Fruit fly (Drosophila melanogaster): ENCODE results near the gene TTLL15.
A peak's percentile ranks its signal among the peaks of the same experiment; 100 is the strongest.

Gene TTLL15

DNA sequence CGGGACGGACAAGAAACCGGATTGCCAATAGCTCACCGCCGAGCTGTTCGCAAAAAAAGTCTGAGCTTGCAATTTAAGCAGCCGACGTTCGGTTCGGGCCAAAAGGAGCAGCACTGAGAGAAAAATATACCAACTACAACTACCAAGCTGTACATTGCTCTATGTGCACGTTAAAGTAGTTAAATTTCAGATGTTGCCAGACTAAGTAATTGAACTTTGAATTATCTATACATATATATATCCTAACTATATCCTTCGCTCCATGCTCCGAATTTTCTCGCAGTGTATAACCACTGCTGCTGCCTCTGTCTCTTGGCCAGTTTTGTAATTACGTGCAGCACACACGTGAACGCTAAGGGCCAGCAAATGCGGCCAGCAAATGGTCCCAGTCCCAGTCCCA is 19.8 kb downstream of the TTLL15 start (continued):
- TF ChIP-seq Hr78 (GFP tag; optimal IDR thresholded peaks at IDR 0.05): no peak
- peak; percentile 92 for TF ChIP-seq woc (GFP tag; optimal IDR thresholded peaks at IDR 0.05)
- TF ChIP-seq foxo (GFP tag; optimal IDR thresholded peaks at IDR 0.05): peak; percentile 67 to 97
- TF ChIP-seq GATAd (GFP tag; optimal IDR thresholded peaks at IDR 0.05): no peak
- no peak for TF ChIP-seq sv (GFP tag; optimal IDR thresholded peaks at IDR 0.05)
- peak; percentile 96 for TF ChIP-seq OdsH (GFP tag; optimal IDR thresholded peaks at IDR 0.05)
- TF ChIP-seq Sp1 (GFP tag; optimal IDR thresholded peaks at IDR 0.05): peak; percentile 97
- peak; percentile 79 for TF ChIP-seq Jra (GFP tag; optimal IDR thresholded peaks at IDR 0.05)
- TF ChIP-seq HLH106 (tag; optimal IDR thresholded peaks at IDR 0.05): peak; percentile 96
- peak; percentile 89 for TF ChIP-seq CrebA (GFP tag; optimal IDR thresholded peaks at IDR 0.05; ENCODE audit: borderline replicate concordance)
- no peak for TF ChIP-seq Mio (GFP tag; optimal IDR thresholded peaks at IDR 0.05)
- peak; percentile 95 for TF ChIP-seq sage (GFP tag; optimal IDR thresholded peaks at IDR 0.05)

DNA sequence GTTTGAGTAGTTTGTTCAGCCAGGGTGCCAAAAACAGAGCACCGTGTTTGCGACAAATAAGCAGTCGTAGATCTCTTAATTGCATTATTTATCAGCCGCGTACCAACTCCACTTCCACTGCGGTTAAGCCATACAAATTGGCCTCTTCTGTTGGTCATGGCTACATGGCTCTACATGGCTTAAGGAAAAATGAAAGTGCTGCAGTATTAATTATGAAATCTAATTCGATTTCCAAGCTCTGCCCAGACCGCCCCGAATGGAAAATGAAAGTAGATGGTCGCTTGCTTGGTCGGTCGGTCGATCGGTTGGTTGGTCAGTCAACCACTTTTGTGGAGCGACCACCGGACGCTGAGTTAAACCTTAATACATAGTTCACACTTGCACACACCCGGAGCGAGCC is 21.8 kb downstream of the TTLL15 start:
- TF ChIP-seq CrebA (GFP tag; optimal IDR thresholded peaks at IDR 0.05; ENCODE audit: borderline replicate concordance): no peak
- TF ChIP-seq sv (GFP tag; optimal IDR thresholded peaks at IDR 0.05): no peak
- TF ChIP-seq fru (GFP tag; optimal IDR thresholded peaks at IDR 0.05): no peak
- no peak for TF ChIP-seq sage (GFP tag; optimal IDR thresholded peaks at IDR 0.05)
- TF ChIP-seq Vsx2 (GFP tag; optimal IDR thresholded peaks at IDR 0.05; ENCODE audit: partially characterized antibody): no peak
- no peak for TF ChIP-seq foxo (GFP tag; optimal IDR thresholded peaks at IDR 0.05)
- no peak for TF ChIP-seq CG9705 (GFP tag; optimal IDR thresholded peaks at IDR 0.05)
- no peak for TF ChIP-seq Dfd (GFP tag; optimal IDR thresholded peaks at IDR 0.05)
- no peak for TF ChIP-seq Hr78 (GFP tag; optimal IDR thresholded peaks at IDR 0.05)
- no peak for TF ChIP-seq Dif (GFP tag; optimal IDR thresholded peaks at IDR 0.05; ENCODE audit: partially characterized antibody)
- no peak for TF ChIP-seq dmrt93B (GFP tag; optimal IDR thresholded peaks at IDR 0.05)
- TF ChIP-seq Rel (GFP tag; optimal IDR thresholded peaks at IDR 0.05): no peak
- TF ChIP-seq Rel (tag; optimal IDR thresholded peaks at IDR 0.05): no peak
- no peak for TF ChIP-seq psq (GFP tag; optimal IDR thresholded peaks at IDR 0.05)

dm6 chr3R:10842422-10842821 is 27.3 kb downstream of the TTLL15 start:
- TF ChIP-seq Dfd (GFP tag; optimal IDR thresholded peaks at IDR 0.05): no peak
- peak; percentile 13 for TF ChIP-seq OdsH (GFP tag; optimal IDR thresholded peaks at IDR 0.05)
- no peak for TF ChIP-seq br (GFP tag; optimal IDR thresholded peaks at IDR 0.05)
- TF ChIP-seq h (GFP tag; optimal IDR thresholded peaks at IDR 0.05): peak; percentile 25
- TF ChIP-seq foxo (GFP tag; optimal IDR thresholded peaks at IDR 0.05): peak in 1 of 2 experiments; percentile 12
- peak; percentile 19 for TF ChIP-seq HLH106 (tag; optimal IDR thresholded peaks at IDR 0.05)
- TF ChIP-seq Sp1 (GFP tag; optimal IDR thresholded peaks at IDR 0.05): peak; percentile 17

- TF ChIP-seq Vsx2 (GFP tag; optimal IDR thresholded peaks at IDR 0.05; ENCODE audit: partially characterized antibody) (no peak), lola (GFP tag; optimal IDR thresholded peaks at IDR 0.05) (no peak), sv (GFP tag; optimal IDR thresholded peaks at IDR 0.05) (peak; percentile 87), rgr (GFP tag; optimal IDR thresholded peaks at IDR 0.05) (peak; percentile 90), dsf (GFP tag; optimal IDR thresholded peaks at IDR 0.05; ENCODE audit: borderline replicate concordance) (no peak), sage (GFP tag; optimal IDR thresholded peaks at IDR 0.05) (peak; percentile 83), Dif (GFP tag; optimal IDR thresholded peaks at IDR 0.05; ENCODE audit: partially characterized antibody) (no peak), Jra (GFP tag; optimal IDR thresholded peaks at IDR 0.05) (no peak), GATAd (GFP tag; optimal IDR thresholded peaks at IDR 0.05) (no peak), fru (GFP tag; optimal IDR thresholded peaks at IDR 0.05) (peak; percentile 90), ey (GFP tag; optimal IDR thresholded peaks at IDR 0.05) (peak; percentile 70), Hr83 (GFP tag; optimal IDR thresholded peaks at IDR 0.05; ENCODE audit: poor library complexity, severe bottlenecking) (peak; percentile 66), pan (optimal IDR thresholded peaks at IDR 0.05) (no peak), psq (GFP tag; optimal IDR thresholded peaks at IDR 0.05) (peak; percentile 81), HLH106 (tag; optimal IDR thresholded peaks at IDR 0.05) (peak; percentile 93), CG32264 (GFP tag; optimal IDR thresholded peaks at IDR 0.05) (no peak), Hnf4 (GFP tag; optimal IDR thresholded peaks at IDR 0.05) (peak; percentile 68), usp (GFP tag; optimal IDR thresholded peaks at IDR 0.05) (no peak), Rel (GFP tag; optimal IDR thresholded peaks at IDR 0.05) (peak; percentile 77), Rel (tag; optimal IDR thresholded peaks at IDR 0.05) (peak; percentile 55), h (GFP tag; optimal IDR thresholded peaks at IDR 0.05) (peak; percentile 90), N (GFP tag; optimal IDR thresholded peaks at IDR 0.05) (no peak), tai (GFP tag; optimal IDR thresholded peaks at IDR 0.05) (no peak), OdsH (GFP tag; optimal IDR thresholded peaks at IDR 0.05) (peak; percentile 88), Dfd (GFP tag; optimal IDR thresholded peaks at IDR 0.05) (no peak), dmrt93B (GFP tag; optimal IDR thresholded peaks at IDR 0.05) (peak; percentile 87), br (GFP tag; optimal IDR thresholded peaks at IDR 0.05) (peak; percentile 72), woc (GFP tag; optimal IDR thresholded peaks at IDR 0.05) (peak; percentile 58), foxo (GFP tag; optimal IDR thresholded peaks at IDR 0.05) (peak in 1 of 2 experiments; percentile 93), CG9705 (GFP tag; optimal IDR thresholded peaks at IDR 0.05) (peak; percentile 70), Sp1 (GFP tag; optimal IDR thresholded peaks at IDR 0.05) (peak; percentile 92), brk (GFP tag; optimal IDR thresholded peaks at IDR 0.05) (peak; percentile 77), Abd-B (GFP tag; optimal IDR thresholded peaks at IDR 0.05) (no peak)
Measured at dm6 chr3R:10849515-10849973, 34.5 kb downstream of the TTLL15 start, which contains the start of gene CG42394. Gene CG42394 (plus strand): TSS chr3R:10849825.
